Worm (Caenorhabditis elegans): ENCODE results near the gene cdc-14.

cdc-14 gene

DNA sequence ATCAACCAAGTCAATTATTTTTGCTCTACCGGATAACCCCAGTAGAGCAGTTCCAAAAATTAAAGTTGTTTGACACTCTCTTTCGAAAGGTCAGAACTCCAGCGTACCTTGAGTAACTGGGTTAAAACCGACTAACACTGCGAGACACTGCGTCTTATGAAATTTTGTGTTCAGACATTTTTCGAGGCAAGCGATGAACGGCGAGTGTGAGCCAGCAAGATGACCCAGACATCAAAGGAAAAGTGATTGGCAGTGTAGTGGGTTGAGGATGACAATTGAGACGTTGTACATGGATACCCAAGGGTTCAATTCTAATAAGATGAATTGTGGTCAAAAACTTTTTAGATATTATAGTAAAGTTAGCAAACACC lies 49.1 kb downstream of the cdc-14 start (continued):
- no peak for TF ChIP-seq ztf-11 (tag; optimal IDR thresholded peaks at IDR 0.05)
- no peak for TF ChIP-seq snpc-1.2 (GFP tag; IDR thresholded peaks at IDR 0.05)
- peak; percentile 59; the same call in 1 of the 2 replicates for TF ChIP-seq D1046.2 (GFP tag; IDR thresholded peaks at IDR 0.05)
- TF ChIP-seq nhr-111 (GFP tag; optimal IDR thresholded peaks at IDR 0.05) = no peak
- TF ChIP-seq tag-97 (GFP tag; IDR thresholded peaks at IDR 0.05) = no peak
- no peak for TF ChIP-seq gei-8 (GFP tag; optimal IDR thresholded peaks at IDR 0.05)
- no peak for TF ChIP-seq nhr-237 (tag; optimal IDR thresholded peaks at IDR 0.05)
- TF ChIP-seq ama-1 (optimal IDR thresholded peaks at IDR 0.05) = peak; percentile 99
- no peak for TF ChIP-seq unc-39 (tag; optimal IDR thresholded peaks at IDR 0.05)
- peak; percentile 61 for TF ChIP-seq vab-7 (GFP tag; IDR thresholded peaks at IDR 0.05)
- TF ChIP-seq aha-1 (tag) = peak; percentile 48
- TF ChIP-seq ceh-20 (GFP tag; IDR thresholded peaks at IDR 0.05) = peak; percentile 46
- peak; percentile 48 for TF ChIP-seq egl-27 (tag; optimal IDR thresholded peaks at IDR 0.05)
- TF ChIP-seq skn-1 (tag; optimal IDR thresholded peaks at IDR 0.05) = no peak
- no peak for TF ChIP-seq lim-7 (GFP tag; IDR thresholded peaks at IDR 0.05)
- TF ChIP-seq spr-3 (GFP tag; optimal IDR thresholded peaks at IDR 0.05) = no peak
- no peak for TF ChIP-seq pqm-1 (tag; optimal IDR thresholded peaks at IDR 0.05)
- TF ChIP-seq T26A8.4 (GFP tag; IDR thresholded peaks at IDR 0.05) = peak; percentile 4
- peak; percentile 57 for TF ChIP-seq dpl-1 (GFP tag; optimal IDR thresholded peaks at IDR 0.05)
- peak; percentile 86 for TF ChIP-seq nhr-42 (GFP tag; IDR thresholded peaks at IDR 0.05)
- TF ChIP-seq lin-39 (tag; optimal IDR thresholded peaks at IDR 0.05) = no peak
- TF ChIP-seq ceh-44 (GFP tag; IDR thresholded peaks at IDR 0.05) = no peak
- TF ChIP-seq lin-38 (GFP tag; IDR thresholded peaks at IDR 0.05) = 0 out of 2 replicates have a peak, but pooled peaks have one; percentile 4
- peak; percentile 76 for TF ChIP-seq mep-1 (tag; optimal IDR thresholded peaks at IDR 0.05)
- TF ChIP-seq sdz-12 (GFP tag; optimal IDR thresholded peaks at IDR 0.05) = no peak
- no peak for TF ChIP-seq F49E8.2 (tag; optimal IDR thresholded peaks at IDR 0.05; ENCODE audit: borderline replicate concordance)
- TF ChIP-seq unc-130 (GFP tag; optimal IDR thresholded peaks at IDR 0.05) = no peak
- no peak for TF ChIP-seq zfp-3 (GFP tag; conservative IDR thresholded peaks at IDR 0.05)
- TF ChIP-seq ZK337.2 (GFP tag; IDR thresholded peaks at IDR 0.05) = no peak
- peak in 1 of 2 experiments; percentile 34 for TF ChIP-seq hif-1 (tag; optimal IDR thresholded peaks at IDR 0.05)
- peak; percentile 63; the same call in 1 of the 2 replicates for TF ChIP-seq madf-9 (GFP tag; conservative IDR thresholded peaks at IDR 0.05)
- peak in 1 of 2 experiments; percentile 76 for TF ChIP-seq daf-16 (GFP tag; optimal IDR thresholded peaks at IDR 0.05)
- TF ChIP-seq daf-16 (tag; optimal IDR thresholded peaks at IDR 0.05) = peak; percentile 81
- TF ChIP-seq zip-2 (tag; optimal IDR thresholded peaks at IDR 0.05) = no peak
- no peak for TF ChIP-seq zag-1 (tag; optimal IDR thresholded peaks at IDR 0.05)
- no peak for TF ChIP-seq jun-1 (tag; optimal IDR thresholded peaks at IDR 0.05)
- TF ChIP-seq saeg-2 (GFP tag; IDR thresholded peaks at IDR 0.05) = peak; percentile 47; the same call in 1 of the 2 replicates
- no peak for TF ChIP-seq lin-29 (GFP tag; IDR thresholded peaks at IDR 0.05)
- TF ChIP-seq mxl-2 (GFP tag; conservative IDR thresholded peaks at IDR 0.05) = peak; percentile 60; the same call in 1 of the 2 replicates
- TF ChIP-seq hlh-30 (tag; optimal IDR thresholded peaks at IDR 0.05; ENCODE audit: insufficient read depth) = peak; percentile 33
- no peak for TF ChIP-seq fkh-10 (GFP tag; optimal IDR thresholded peaks at IDR 0.05)
- TF ChIP-seq nhr-102 (tag; optimal IDR thresholded peaks at IDR 0.05) = peak; percentile 10
- TF ChIP-seq egl-43 (GFP tag; IDR thresholded peaks at IDR 0.05) = peak; percentile 65; the same call in 1 of the 2 replicates
- no peak for TF ChIP-seq ceh-32 (tag; optimal IDR thresholded peaks at IDR 0.05; ENCODE audit: poor library complexity)
- no peak for TF ChIP-seq ceh-62 (tag; optimal IDR thresholded peaks at IDR 0.05)
- TF ChIP-seq ZK546.5 (tag; optimal IDR thresholded peaks at IDR 0.05) = no peak
- peak; percentile 8; the same call in 1 of the 2 replicates for TF ChIP-seq hmg-1.1 (GFP tag; IDR thresholded peaks at IDR 0.05)
- TF ChIP-seq cey-2 (tag; optimal IDR thresholded peaks at IDR 0.05; ENCODE audit: borderline replicate concordance, insufficient read depth) = no peak
- TF ChIP-seq mxl-3 (GFP tag; optimal IDR thresholded peaks at IDR 0.05) = no peak
- TF ChIP-seq T20F7.1 (GFP tag; optimal IDR thresholded peaks at IDR 0.05) = no peak
- TF ChIP-seq dmd-9 (GFP tag; IDR thresholded peaks at IDR 0.05) = peak; percentile 62; the same call in 1 of the 2 replicates
- TF ChIP-seq nhr-41 (GFP tag; IDR thresholded peaks at IDR 0.05) = peak; percentile 46; the same call in 1 of the 2 replicates

All from whole organism, L4 larva.